ENCODE assay signal across 4 worm cellular contexts in the genomic region with DNA sequence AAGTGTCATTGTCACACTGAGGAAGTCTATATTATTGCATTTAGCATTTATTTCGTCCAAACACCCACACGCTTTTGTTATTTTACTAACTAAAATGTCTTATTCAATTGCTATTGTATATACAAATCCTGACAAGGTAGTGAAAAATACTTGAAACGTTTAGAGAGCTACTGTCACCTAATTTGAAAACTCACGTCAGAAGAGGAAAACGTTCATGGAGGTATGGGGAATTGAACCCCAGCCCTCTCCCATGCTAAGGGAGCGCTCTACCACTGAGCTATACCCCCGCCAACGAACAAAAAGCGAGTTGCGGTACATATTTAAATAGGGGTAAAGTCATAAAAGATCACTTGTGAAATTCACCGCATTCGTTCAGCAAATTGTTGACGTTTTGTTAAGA.
TF ChIP-seq lines count a peak whose summit lies in the region.

No protein-coding gene starts in this region.

TF ChIP-seq in whole organism, L2 larva, 48 proteins besides CTCF, POLR2A, EP300 and RAD21:
- TF ChIP-seq elt-3 (tag; optimal IDR thresholded peaks at IDR 0.05; lab: Kevin White, UChicago), result no peak
- TF ChIP-seq sma-9 (GFP tag; optimal IDR thresholded peaks at IDR 0.05; lab: Kevin White, UChicago), result peak; percentile 55
- no peak for TF ChIP-seq sma-9 (tag; optimal IDR thresholded peaks at IDR 0.05; lab: Kevin White, UChicago)
- TF ChIP-seq fos-1 (tag; optimal IDR thresholded peaks at IDR 0.05; lab: Kevin White, UChicago), result peak; percentile 31
- no peak for TF ChIP-seq egl-27 (tag; optimal IDR thresholded peaks at IDR 0.05; lab: Kevin White, UChicago)
- TF ChIP-seq nhr-21 (tag; optimal IDR thresholded peaks at IDR 0.05; lab: Kevin White, UChicago), result peak; percentile 68
- TF ChIP-seq sma-3 (GFP tag; optimal IDR thresholded peaks at IDR 0.05; lab: Kevin White, UChicago), result peak; percentile 15
- TF ChIP-seq ztf-11 (tag; optimal IDR thresholded peaks at IDR 0.05; lab: Kevin White, UChicago), result no peak

TF ChIP-seq in whole organism, L4 larva, 104 proteins besides CTCF, POLR2A, EP300 and RAD21 (continues in another document):
- TF ChIP-seq duxl-1 (tag; optimal IDR thresholded peaks at IDR 0.05; lab: Kevin White, UChicago; ENCODE audit: poor library complexity) (peak; percentile 66), lin-13 (GFP tag; optimal IDR thresholded peaks at IDR 0.05; lab: Kevin White, UChicago) (peak; percentile 31), zip-2 (tag; optimal IDR thresholded peaks at IDR 0.05; lab: Kevin White, UChicago) (peak; percentile 61), nhr-10 (tag; optimal IDR thresholded peaks at IDR 0.05; lab: Kevin White, UChicago) (no peak), lim-7 (GFP tag; IDR thresholded peaks at IDR 0.05; lab: Robert Waterston, UW) (peak; percentile 86), dmd-6 (GFP tag; IDR thresholded peaks at IDR 0.05; lab: Robert Waterston, UW) (peak; percentile 52; the same call in 1 of the 2 replicates), Y48G9A.11 (GFP tag; IDR thresholded peaks at IDR 0.05; lab: Robert Waterston, UW) (peak; percentile 73), nhr-102 (tag; optimal IDR thresholded peaks at IDR 0.05; lab: Kevin White, UChicago) (peak; percentile 76), snpc-1.2 (GFP tag; IDR thresholded peaks at IDR 0.05; lab: Robert Waterston, UW) (no peak; the same call in 1 of the 2 replicates), vab-7 (GFP tag; IDR thresholded peaks at IDR 0.05; lab: Robert Waterston, UW) (peak; percentile 82), dpl-1 (GFP tag; optimal IDR thresholded peaks at IDR 0.05; lab: Kevin White, UChicago) (no peak), lin-29 (GFP tag; IDR thresholded peaks at IDR 0.05; lab: Robert Waterston, UW) (no peak), attf-4 (tag; optimal IDR thresholded peaks at IDR 0.05; lab: Kevin White, UChicago) (no peak), Y75B8A.6 (GFP tag; IDR thresholded peaks at IDR 0.05; lab: Robert Waterston, UW) (no peak), tag-97 (GFP tag; IDR thresholded peaks at IDR 0.05; lab: Robert Waterston, UW) (no peak), lin-15B (tag; optimal IDR thresholded peaks at IDR 0.05; lab: Kevin White, UChicago) (no peak), ceh-44 (GFP tag; IDR thresholded peaks at IDR 0.05; lab: Robert Waterston, UW) (0 out of 2 replicates have a peak, but pooled peaks have one; percentile 20), zfp-2 (tag; optimal IDR thresholded peaks at IDR 0.05; lab: Kevin White, UChicago) (no peak), tra-1 (GFP tag; IDR thresholded peaks at IDR 0.05; lab: Robert Waterston, UW) (peak; percentile 80; the same call in 1 of the 2 replicates), dmd-9 (GFP tag; IDR thresholded peaks at IDR 0.05; lab: Robert Waterston, UW) (0 out of 2 replicates have a peak, but pooled peaks have one; percentile 35), mes-2 (tag; optimal IDR thresholded peaks at IDR 0.05; lab: Kevin White, UChicago; ENCODE audit: poor library complexity, severe bottlenecking) (no peak), nhr-6 (tag; optimal IDR thresholded peaks at IDR 0.05; lab: Kevin White, UChicago) (no peak), ama-1 (optimal IDR thresholded peaks at IDR 0.05; lab: Kevin White, UChicago) (no peak), unc-130 (GFP tag; optimal IDR thresholded peaks at IDR 0.05; lab: Kevin White, UChicago) (peak; percentile 29), R02D3.7 (tag; optimal IDR thresholded peaks at IDR 0.05; lab: Kevin White, UChicago) (no peak)

TF ChIP-seq in whole organism, late embryonic, 69 proteins besides CTCF, POLR2A, EP300 and RAD21 (continues in another document):
- TF ChIP-seq F13H6.1 (tag; optimal IDR thresholded peaks at IDR 0.05; lab: Kevin White, UChicago) (no peak), ahr-1 (tag; optimal IDR thresholded peaks at IDR 0.05; lab: Kevin White, UChicago) (no peak), C08G9.2 (tag; optimal IDR thresholded peaks at IDR 0.05; lab: Kevin White, UChicago) (peak; percentile 0), ceh-48 (tag; optimal IDR thresholded peaks at IDR 0.05; lab: Kevin White, UChicago) (peak; percentile 4), nhr-232 (tag; optimal IDR thresholded peaks at IDR 0.05; lab: Kevin White, UChicago) (peak; percentile 18), unc-86 (tag; optimal IDR thresholded peaks at IDR 0.05; lab: Kevin White, UChicago) (no peak), ceh-24 (tag; optimal IDR thresholded peaks at IDR 0.05; lab: Kevin White, UChicago) (no peak), zip-5 (tag; optimal IDR thresholded peaks at IDR 0.05; lab: Kevin White, UChicago) (no peak), odd-2 (tag; optimal IDR thresholded peaks at IDR 0.05; lab: Kevin White, UChicago) (no peak), tbx-7 (tag; optimal IDR thresholded peaks at IDR 0.05; lab: Kevin White, UChicago) (no peak), fkh-10 (GFP tag; optimal IDR thresholded peaks at IDR 0.05; lab: Kevin White, UChicago) (no peak), hlh-15 (tag; optimal IDR thresholded peaks at IDR 0.05; lab: Kevin White, UChicago) (peak; percentile 19), ceh-22 (tag; optimal IDR thresholded peaks at IDR 0.05; lab: Kevin White, UChicago) (no peak), T23F11.4 (GFP tag; optimal IDR thresholded peaks at IDR 0.05; lab: Kevin White, UChicago) (peak; percentile 11), npax-4 (tag; optimal IDR thresholded peaks at IDR 0.05; lab: Kevin White, UChicago) (no peak), ttx-3 (tag; optimal IDR thresholded peaks at IDR 0.05; lab: Kevin White, UChicago) (peak; percentile 31), che-1 (tag; optimal IDR thresholded peaks at IDR 0.05; lab: Kevin White, UChicago) (peak; percentile 49), syd-9 (tag; optimal IDR thresholded peaks at IDR 0.05; lab: Kevin White, UChicago) (peak; percentile 45), sox-4 (tag; optimal IDR thresholded peaks at IDR 0.05; lab: Kevin White, UChicago) (peak; percentile 16), ceh-19 (GFP tag; optimal IDR thresholded peaks at IDR 0.05; lab: Kevin White, UChicago) (peak; percentile 13), nhr-11 (tag; optimal IDR thresholded peaks at IDR 0.05; lab: Kevin White, UChicago) (no peak), fax-1 (tag; optimal IDR thresholded peaks at IDR 0.05; lab: Kevin White, UChicago) (no peak), ref-2 (tag; optimal IDR thresholded peaks at IDR 0.05; lab: Kevin White, UChicago) (no peak), sox-2 (GFP tag; IDR thresholded peaks at IDR 0.05; lab: Robert Waterston, UW) (peak; percentile 9; the same call in 1 of the 2 replicates), pros-1 (tag; optimal IDR thresholded peaks at IDR 0.05; lab: Kevin White, UChicago) (no peak), mec-3 (tag; optimal IDR thresholded peaks at IDR 0.05; lab: Kevin White, UChicago; ENCODE audit: borderline replicate concordance) (no peak), tbx-2 (tag; optimal IDR thresholded peaks at IDR 0.05; lab: Kevin White, UChicago) (no peak), C38D4.7 (GFP tag; optimal IDR thresholded peaks at IDR 0.05; lab: Kevin White, UChicago) (peak; percentile 38), ceh-6 (GFP tag; optimal IDR thresholded peaks at IDR 0.05; lab: Kevin White, UChicago) (peak; percentile 2), eyg-1 (tag; optimal IDR thresholded peaks at IDR 0.05; lab: Kevin White, UChicago) (no peak)

TF ChIP-seq in whole organism, mixed stage, embryonic, 35 proteins besides CTCF, POLR2A, EP300 and RAD21:
- TF ChIP-seq nhr-237 (tag; optimal IDR thresholded peaks at IDR 0.05; lab: Kevin White, UChicago) (no peak), bed-3 (GFP tag; optimal IDR thresholded peaks at IDR 0.05; lab: Kevin White, UChicago) (peak; percentile 5), unc-62 (GFP tag; optimal IDR thresholded peaks at IDR 0.05; lab: Kevin White, UChicago) (no peak), sem-2 (GFP tag; optimal IDR thresholded peaks at IDR 0.05; lab: Kevin White, UChicago) (peak; percentile 28), blmp-1 (tag; optimal IDR thresholded peaks at IDR 0.05; lab: Kevin White, UChicago) (no peak), elt-1 (tag; optimal IDR thresholded peaks at IDR 0.05; lab: Kevin White, UChicago; ENCODE audit: borderline replicate concordance, insufficient read depth) (no peak), ces-1 (GFP tag; optimal IDR thresholded peaks at IDR 0.05; lab: Kevin White, UChicago) (no peak), mep-1 (tag; optimal IDR thresholded peaks at IDR 0.05; lab: Kevin White, UChicago) (no peak), snpc-4 (tag; optimal IDR thresholded peaks at IDR 0.05; lab: Kevin White, UChicago) (no peak), drap-1 (GFP tag; optimal IDR thresholded peaks at IDR 0.05; lab: Kevin White, UChicago) (peak; percentile 59), ceh-43 (GFP tag; optimal IDR thresholded peaks at IDR 0.05; lab: Kevin White, UChicago) (no peak), M03D4.4 (tag; optimal IDR thresholded peaks at IDR 0.05; lab: Kevin White, UChicago) (peak; percentile 41), lin-13 (tag; optimal IDR thresholded peaks at IDR 0.05; lab: Kevin White, UChicago) (no peak), nhr-2 (tag; optimal IDR thresholded peaks at IDR 0.05; lab: Kevin White, UChicago) (no peak), mab-5 (tag; optimal IDR thresholded peaks at IDR 0.05; lab: Kevin White, UChicago) (no peak), flh-1 (GFP tag; optimal IDR thresholded peaks at IDR 0.05; lab: Kevin White, UChicago) (no peak), pha-4 (tag; optimal IDR thresholded peaks at IDR 0.05; lab: Kevin White, UChicago) (no peak), ham-2 (GFP tag; optimal IDR thresholded peaks at IDR 0.05; lab: Kevin White, UChicago) (peak; percentile 1), sptf-1 (tag; optimal IDR thresholded peaks at IDR 0.05; lab: Kevin White, UChicago) (no peak), hlh-1 (tag; optimal IDR thresholded peaks at IDR 0.05; lab: Kevin White, UChicago) (no peak), nhr-12 (tag; optimal IDR thresholded peaks at IDR 0.05; lab: Kevin White, UChicago) (no peak), cnd-1 (tag; optimal IDR thresholded peaks at IDR 0.05; lab: Kevin White, UChicago) (peak; percentile 72), unc-120 (tag; optimal IDR thresholded peaks at IDR 0.05; lab: Kevin White, UChicago; ENCODE audit: poor library complexity, severe bottlenecking) (peak; percentile 9), ceh-83 (GFP tag; optimal IDR thresholded peaks at IDR 0.05; lab: Kevin White, UChicago) (peak; percentile 71), lin-32 (GFP tag; optimal IDR thresholded peaks at IDR 0.05; lab: Kevin White, UChicago) (no peak), mls-2 (tag; optimal IDR thresholded peaks at IDR 0.05; lab: Kevin White, UChicago) (no peak), nhr-28 (tag; optimal IDR thresholded peaks at IDR 0.05; lab: Kevin White, UChicago) (no peak), ztf-11 (tag; optimal IDR thresholded peaks at IDR 0.05; lab: Kevin White, UChicago) (no peak)
